Fruit fly (Drosophila melanogaster) whole organism, wandering third instar larva: ENCODE data around the gene CG14234.

Source experiments
- CrebA ChIP-seq: fragments of 200-800 bp; sonication (Bioruptor generic); optimal IDR thresholded peaks from 2 replicates; lab custom pipeline; 2016; ENCODE audit warnings: missing biosample characterization, mild to moderate bottlenecking, missing genetic modification characterization, borderline replicate concordance
- Dif ChIP-seq: fragments of 200-275, 200-300 bp; sonication (Bioruptor generic); optimal IDR thresholded peaks from 2 replicates; lab custom pipeline; 2018; ENCODE audit warnings: missing biosample characterization, missing genetic modification characterization; ENCODE audit not compliant: partially characterized antibody
- Hnf4 ChIP-seq: fragments of 200-800 bp; sonication (Bioruptor generic); optimal IDR thresholded peaks from 2 replicates; lab custom pipeline; 2016; ENCODE audit warnings: missing biosample characterization, mild to moderate bottlenecking, missing genetic modification characterization
- Hr78 ChIP-seq: fragments of >200 bp; optimal IDR thresholded peaks from 2 replicates; lab custom pipeline; 2017; ENCODE audit warnings: missing biosample characterization, missing genetic modification characterization
- Hr83 ChIP-seq: fragments of 200-300 bp; sonication (Bioruptor generic); optimal IDR thresholded peaks from 2 replicates; lab custom pipeline; 2016; ENCODE audit warnings: missing biosample characterization, mild to moderate bottlenecking, missing genetic modification characterization, moderate library complexity; ENCODE audit not compliant: poor library complexity, severe bottlenecking
- Jra ChIP-seq: sonication (Bioruptor generic); optimal IDR thresholded peaks from 2 replicates; lab custom pipeline; 2016; ENCODE audit warnings: missing biosample characterization, missing genetic modification characterization
- Mio ChIP-seq: sonication (Bioruptor generic); optimal IDR thresholded peaks from 2 replicates; lab custom pipeline; 2016; ENCODE audit warnings: missing biosample characterization, missing genetic modification characterization
- Myc ChIP-seq: fragments of >200 bp; optimal IDR thresholded peaks from 2 replicates; lab custom pipeline; 2017
- Rel ChIP-seq, 2 experiments: fragments of 200-800 bp; sonication (Bioruptor generic) in 1 of 2; optimal IDR thresholded peaks; 2 replicates in 1 of 2; 3 replicates in 1 of 2; lab custom pipeline; 2016 to 2019; ENCODE audit warnings: mild to moderate bottlenecking in 2 of 2, missing biosample characterization in 2 of 2, missing genetic modification characterization in 2 of 2, moderate library complexity in 1 of 2
- Vsx2 ChIP-seq: fragments of 200-300, 225-300 bp; sonication (Bioruptor generic); optimal IDR thresholded peaks from 2 replicates; lab custom pipeline; 2018; ENCODE audit warnings: missing biosample characterization, missing genetic modification characterization; ENCODE audit not compliant: partially characterized antibody
- br ChIP-seq: fragments of 200-800 bp; sonication (Bioruptor generic); optimal IDR thresholded peaks from 2 replicates; lab custom pipeline; 2016; ENCODE audit warnings: missing biosample characterization, missing genetic modification characterization
- brk ChIP-seq: fragments of 200-800 bp; sonication (Bioruptor generic); optimal IDR thresholded peaks from 2 replicates; lab custom pipeline; 2016; ENCODE audit warnings: missing biosample characterization, mild to moderate bottlenecking, missing genetic modification characterization
- dmrt93B ChIP-seq: fragments of 200-800 bp; sonication (Bioruptor generic); optimal IDR thresholded peaks from 2 replicates; lab custom pipeline; 2018; ENCODE audit warnings: missing biosample characterization, mild to moderate bottlenecking, missing genetic modification characterization
- dsf ChIP-seq: sonication (Bioruptor generic); optimal IDR thresholded peaks from 2 replicates; lab custom pipeline; 2016; ENCODE audit warnings: missing biosample characterization, missing genetic modification characterization, borderline replicate concordance
- ey ChIP-seq: fragments of 200-800 bp; sonication (Bioruptor generic); optimal IDR thresholded peaks from 2 replicates; lab custom pipeline; 2016; ENCODE audit warnings: missing biosample characterization, missing genetic modification characterization
- foxo ChIP-seq, 2 experiments: fragments of 200-800 bp; sonication (Bioruptor generic); optimal IDR thresholded peaks; 2 replicates in 1 of 2; 3 replicates in 1 of 2; lab custom pipeline; 2016 to 2017; ENCODE audit warnings: missing biosample characterization in 2 of 2, missing genetic modification characterization in 2 of 2
- fru ChIP-seq: fragments of 200-800 bp; sonication (Bioruptor generic); optimal IDR thresholded peaks from 3 replicates; lab custom pipeline; 2016; ENCODE audit warnings: missing biosample characterization, mild to moderate bottlenecking, missing genetic modification characterization
- h ChIP-seq: fragments of 200-800 bp; sonication (Bioruptor generic); optimal IDR thresholded peaks from 3 replicates; lab custom pipeline; 2016; ENCODE audit warnings: missing biosample characterization, mild to moderate bottlenecking, missing genetic modification characterization
- jim ChIP-seq: fragments of 175-275, 200-325 bp; sonication (Bioruptor generic); optimal IDR thresholded peaks from 2 replicates; lab custom pipeline; 2016; ENCODE audit warnings: missing biosample characterization, mild to moderate bottlenecking, missing genetic modification characterization
- lola ChIP-seq: fragments of >200 bp; optimal IDR thresholded peaks from 2 replicates; lab custom pipeline; 2017; ENCODE audit warnings: missing biosample characterization, missing genetic modification characterization
- psq ChIP-seq: fragments of 200-800 bp; sonication (Bioruptor generic); optimal IDR thresholded peaks from 3 replicates; lab custom pipeline; 2017; ENCODE audit warnings: missing biosample characterization, mild to moderate bottlenecking, missing genetic modification characterization, moderate library complexity
- sage ChIP-seq: fragments of 200-800 bp; sonication (Bioruptor generic); optimal IDR thresholded peaks from 2 replicates; lab custom pipeline; 2016; ENCODE audit warnings: missing biosample characterization, mild to moderate bottlenecking, missing genetic modification characterization
- sv ChIP-seq: fragments of 200-800 bp; sonication (Bioruptor generic); optimal IDR thresholded peaks from 3 replicates; lab custom pipeline; 2016; ENCODE audit warnings: missing biosample characterization, missing genetic modification characterization
- tai ChIP-seq: sonication (Bioruptor generic); optimal IDR thresholded peaks from 2 replicates; lab custom pipeline; 2016; ENCODE audit warnings: missing biosample characterization, missing genetic modification characterization
- usp ChIP-seq: fragments of >200 bp; optimal IDR thresholded peaks from 2 replicates; lab custom pipeline; 2017; ENCODE audit warnings: missing biosample characterization, missing genetic modification characterization

Gene CG14234

dm6 chrX:19784875-19785274 lies 49.5 kb downstream of the CG14234 start:
- TF ChIP-seq br (GFP tag; lab: Kevin White, UChicago) (no peak), Mio (no peak), h (GFP tag; lab: Kevin White, UChicago) (no peak), CrebA (GFP tag; lab: Kevin White, UChicago) (no peak), Hnf4 (no peak), dsf (no peak), sage (no peak), psq (GFP tag; lab: Kevin White, UChicago) (no peak), tai (GFP tag; lab: Kevin White, UChicago) (no peak), fru (no peak)

- TF ChIP-seq foxo (GFP tag; optimal IDR thresholded peaks at IDR 0.05; lab: Kevin White, UChicago), result no peak
- TF ChIP-seq psq (GFP tag; lab: Kevin White, UChicago), result peak; percentile 62
- TF ChIP-seq tai (GFP tag; lab: Kevin White, UChicago), result no peak
Observed at dm6 chrX:19785403-19785802, 50.0 kb downstream of the CG14234 start.

- TF ChIP-seq dmrt93B (GFP tag; lab: Kevin White, UChicago) (no peak), usp (no peak), brk (GFP tag; lab: Kevin White, UChicago) (no peak), Hnf4 (no peak), Hr83 (GFP tag; lab: Kevin White, UChicago) (no peak), fru (no peak), Myc (lab: Kevin White, UChicago) (no peak), Jra (GFP tag; lab: Kevin White, UChicago) (no peak), Rel (GFP tag; optimal IDR thresholded peaks at IDR 0.05; lab: Kevin White, UChicago) (no peak), Rel (tag; optimal IDR thresholded peaks at IDR 0.05; lab: Kevin White, UChicago) (no peak), Hr78 (GFP tag; lab: Kevin White, UChicago) (no peak), Dif (no peak), Vsx2 (GFP tag; lab: Kevin White, UChicago) (no peak), sv (GFP tag; lab: Kevin White, UChicago) (no peak), jim (no peak)
Observed at dm6 chrX:19786823-19787222, 51.5 kb downstream of the CG14234 start.

dm6 chrX:19787921-19788620 lies 52.7 kb downstream of the CG14234 start:
- no peak for TF ChIP-seq ey (GFP tag; lab: Kevin White, UChicago)
- TF ChIP-seq brk (GFP tag; lab: Kevin White, UChicago), result no peak
- peak; percentile 67 for TF ChIP-seq psq (GFP tag; lab: Kevin White, UChicago)

dm6 chrX:19788621-19788944 lies 53.2 kb downstream of the CG14234 start:
- TF ChIP-seq lola (GFP tag; lab: Kevin White, UChicago) (no peak), psq (GFP tag; lab: Kevin White, UChicago) (peak; percentile 9)
